Fruit fly (Drosophila melanogaster) S2 (cell line): Measurements from ENCODE around the gene vers.

ENCODE experiments used
- CG8478 ChIP-seq: fragments of >200 bp; optimal IDR thresholded peaks from 2 replicates; lab custom pipeline; 2018
- CTCF ChIP-seq, 2 experiments: fragments of >200 bp; optimal IDR thresholded peaks; 2 replicates each; lab custom pipeline; 2018

vers gene

dm6 chr3L:12127294-12128029 lies 11.6 kb downstream of the vers start, which contains the start of the genes Ir68b and CG34241:
Gene Ir68b (minus strand): TSS chr3L:12127394.
Gene CG34241 (plus strand): TSS chr3L:12127979.
- TF ChIP-seq CTCF (optimal IDR thresholded peaks at IDR 0.05; lab: Kevin White, UChicago) (no peak), CG8478 (lab: Kevin White, UChicago) (no peak)

dm6 chr3L:12129111-12129510 lies 13.2 kb downstream of the vers start, which contains the start of gene Lsp2:
Gene Lsp2 (plus strand): TSS chr3L:12129393.
- TF ChIP-seq CG8478 (lab: Kevin White, UChicago) (no peak), CTCF (optimal IDR thresholded peaks at IDR 0.05; lab: Kevin White, UChicago) (no peak)

- TF ChIP-seq CTCF (optimal IDR thresholded peaks at IDR 0.05; lab: Kevin White, UChicago): peak in 1 of 2 experiments; percentile 7
- TF ChIP-seq CG8478 (lab: Kevin White, UChicago): no peak
Measured at dm6 chr3L:12131918-12132317, 16.0 kb downstream of the vers start, which contains the start of gene DEF8. Gene DEF8 (plus strand): TSS chr3L:12132146.

dm6 chr3L:12136630-12137029 lies 20.7 kb downstream of the vers start, which contains the start of the genes CG5645 and Atg12:
Gene CG5645 (minus strand): TSS chr3L:12136706.
Gene Atg12 (plus strand): TSS chr3L:12136967.
- no peak for TF ChIP-seq CTCF (optimal IDR thresholded peaks at IDR 0.05; lab: Kevin White, UChicago)
- no peak for TF ChIP-seq CG8478 (lab: Kevin White, UChicago)

dm6 chr3L:12138113-12138899 lies 22.4 kb downstream of the vers start, which contains the start of the genes ND-SGDH and RhoGAP68F:
Gene ND-SGDH (minus strand): TSS chr3L:12138584.
Gene RhoGAP68F (plus strand): TSS chr3L:12138868.
- TF ChIP-seq CG8478 (lab: Kevin White, UChicago) (no peak), CTCF (optimal IDR thresholded peaks at IDR 0.05; lab: Kevin White, UChicago) (no peak)

dm6 chr3L:12139232-12139698 lies 23.4 kb downstream of the vers start:
- TF ChIP-seq CTCF (optimal IDR thresholded peaks at IDR 0.05; lab: Kevin White, UChicago) (no peak), CG8478 (lab: Kevin White, UChicago) (no peak)

dm6 chr3L:12145709-12146694 lies 30.1 kb downstream of the vers start, which contains the start of the genes eIF3l and Nrx-IV:
Gene eIF3l (minus strand): TSS chr3L:12146097.
Gene Nrx-IV (plus strand): TSS chr3L:12146519.
- no peak for TF ChIP-seq CG8478 (lab: Kevin White, UChicago)
- no peak for TF ChIP-seq CTCF (optimal IDR thresholded peaks at IDR 0.05; lab: Kevin White, UChicago)

dm6 chr3L:12146970-12147369 lies 31.1 kb downstream of the vers start:
- no peak for TF ChIP-seq CG8478 (lab: Kevin White, UChicago)
- TF ChIP-seq CTCF (optimal IDR thresholded peaks at IDR 0.05; lab: Kevin White, UChicago): no peak

- no peak for TF ChIP-seq CTCF (optimal IDR thresholded peaks at IDR 0.05; lab: Kevin White, UChicago)
- no peak for TF ChIP-seq CG8478 (lab: Kevin White, UChicago)
Measured at dm6 chr3L:12149024-12149423, 33.1 kb downstream of the vers start, which contains the start of gene CG32099. Gene CG32099 (plus strand): TSS chr3L:12149273.

dm6 chr3L:12162156-12162682 lies 46.3 kb downstream of the vers start:
- TF ChIP-seq CG8478 (lab: Kevin White, UChicago) (no peak), CTCF (optimal IDR thresholded peaks at IDR 0.05; lab: Kevin White, UChicago) (no peak)

dm6 chr3L:12163082-12163481 lies 47.2 kb downstream of the vers start:
- TF ChIP-seq CTCF (optimal IDR thresholded peaks at IDR 0.05; lab: Kevin White, UChicago) (no peak), CG8478 (lab: Kevin White, UChicago) (no peak)

- TF ChIP-seq CG8478 (lab: Kevin White, UChicago) (no peak), CTCF (optimal IDR thresholded peaks at IDR 0.05; lab: Kevin White, UChicago) (no peak)
Measured at dm6 chr3L:12163693-12164092, 47.8 kb downstream of the vers start, which contains the start of gene CG9760. Gene CG9760 (minus strand): TSS chr3L:12163735.
